Fruit fly (Drosophila melanogaster) whole organism: Measurements from ENCODE around the gene prg.

Experiments
- CG8478 ChIP-seq: fragments of >200 bp; optimal IDR thresholded peaks from 2 replicates; lab custom pipeline; 2018; ENCODE audit warnings: inconsistent platforms
- Dll ChIP-seq: fragments of >200 bp; optimal IDR thresholded peaks from 2 replicates; lab custom pipeline; 2017
- psq ChIP-seq: fragments of >200 bp; optimal IDR thresholded peaks from 2 replicates; lab custom pipeline; 2017

dm6 chr2L:8488735-8489134, 24.4 kb downstream of the prg start, which contains the start of gene CG13088:
- no peak for TF ChIP-seq Dll (lab: Kevin White, UChicago)
- no peak for TF ChIP-seq CG8478
- TF ChIP-seq psq (lab: Kevin White, UChicago) = no peak
